Worm (Caenorhabditis elegans): ENCODE data around the gene rpt-1.

DNA sequence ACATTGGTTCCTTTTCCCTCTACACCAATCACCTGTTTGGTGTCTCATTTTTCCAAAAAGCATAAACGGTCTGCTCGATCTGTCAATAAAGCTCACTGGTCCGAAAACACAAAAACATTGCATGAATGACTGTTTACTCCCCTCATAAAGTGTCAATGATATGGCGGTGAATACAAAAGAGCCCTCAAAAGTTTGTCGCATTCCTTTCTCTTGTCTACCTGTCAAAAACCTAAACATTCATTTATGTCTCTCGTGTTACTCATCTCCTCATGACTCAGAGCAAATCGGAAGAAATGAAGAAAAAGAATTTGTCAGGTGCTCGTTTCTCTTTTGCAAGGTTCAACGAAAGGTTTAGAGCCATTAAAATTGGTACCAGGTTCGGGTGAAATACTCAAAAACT lies 31.0 kb downstream of the rpt-1 start:
- TF ChIP-seq flt-1 (GFP tag; IDR thresholded peaks at IDR 0.05) = no peak
- TF ChIP-seq ztf-29 (GFP tag; IDR thresholded peaks at IDR 0.05) = no peak
- no peak for TF ChIP-seq klf-2 (GFP tag; conservative IDR thresholded peaks at IDR 0.05)

All from whole organism, midembryonic.